Fruit fly (Drosophila melanogaster): ENCODE results near the gene CG31279.

The CG31279 gene

dm6 chr3R:16442937-16443336, 12.5 kb downstream of the CG31279 start, which contains the start of the genes Ttc1 and CG14882 (continued):
- TF ChIP-seq ara (GFP tag; IDR thresholded peaks at IDR 0.05) (peak; percentile 66), Lim3 (GFP tag; IDR thresholded peaks at IDR 0.05) (peak; percentile 68; the same call in 1 of the 2 replicates), CG8359 (GFP tag; optimal IDR thresholded peaks at IDR 0.05; ENCODE audit: borderline replicate concordance) (no peak), ems (GFP tag; optimal IDR thresholded peaks at IDR 0.05) (peak; percentile 73), Nf-YC (tag; optimal IDR thresholded peaks at IDR 0.05) (peak; percentile 50), CG13775 (GFP tag; optimal IDR thresholded peaks at IDR 0.05) (peak; percentile 85), zf30C (GFP tag; optimal IDR thresholded peaks at IDR 0.05) (no peak), CG1792 (GFP tag; optimal IDR thresholded peaks at IDR 0.05) (peak; percentile 45), CG31365 (tag; optimal IDR thresholded peaks at IDR 0.05) (no peak), Nf-YB (GFP tag; optimal IDR thresholded peaks at IDR 0.05) (peak; percentile 59), CG16813 (GFP tag; IDR thresholded peaks at IDR 0.05; ENCODE audit: partially characterized antibody) (peak; percentile 43; the same call in 2 of the 3 replicates), fu2 (GFP tag; optimal IDR thresholded peaks at IDR 0.05) (peak; percentile 84), CG11398 (GFP tag; optimal IDR thresholded peaks at IDR 0.05) (peak; percentile 49), pum (GFP tag; optimal IDR thresholded peaks at IDR 0.05) (peak; percentile 85), chif (GFP tag; optimal IDR thresholded peaks at IDR 0.05) (peak; percentile 62 to 85), Camta (GFP tag; optimal IDR thresholded peaks at IDR 0.05) (peak; percentile 79), CG1024 (GFP tag; IDR thresholded peaks at IDR 0.05) (peak; percentile 12; the same call in 1 of the 2 replicates), CG4617 (GFP tag; optimal IDR thresholded peaks at IDR 0.05; ENCODE audit: borderline replicate concordance) (peak; percentile 69), ab (GFP tag; optimal IDR thresholded peaks at IDR 0.05) (peak; percentile 32), Dbx (GFP tag; IDR thresholded peaks at IDR 0.05) (peak; percentile 77; the same call in 2 of the 3 replicates), stc (GFP tag; IDR thresholded peaks at IDR 0.05) (peak; percentile 76), Stat92E (GFP tag; optimal IDR thresholded peaks at IDR 0.05) (peak in 1 of 3 experiments; percentile 17), CG43689 (GFP tag; IDR thresholded peaks at IDR 0.05) (peak; percentile 77), sim (GFP tag; IDR thresholded peaks at IDR 0.05) (peak; percentile 47; the same call in 1 of the 2 replicates), CG6175 (GFP tag; IDR thresholded peaks at IDR 0.05) (peak; percentile 67; the same call in 1 of the 3 replicates), Atf-2 (GFP tag; optimal IDR thresholded peaks at IDR 0.05) (peak; percentile 77), CG17385 (GFP tag; optimal IDR thresholded peaks at IDR 0.05) (peak; percentile 84), pb (GFP tag; optimal IDR thresholded peaks at IDR 0.05) (no peak), tap (tag; optimal IDR thresholded peaks at IDR 0.05) (no peak), CG7372 (GFP tag; IDR thresholded peaks at IDR 0.05) (peak; percentile 72), Sry-δ (GFP tag; optimal IDR thresholded peaks at IDR 0.05) (peak; percentile 49), CG33557 (GFP tag; optimal IDR thresholded peaks at IDR 0.05) (peak; percentile 66), CG7271 (tag; optimal IDR thresholded peaks at IDR 0.05) (no peak), tio (GFP tag; optimal IDR thresholded peaks at IDR 0.05) (no peak), CG10462 (GFP tag; optimal IDR thresholded peaks at IDR 0.05) (peak; percentile 87), Mad (GFP tag; optimal IDR thresholded peaks at IDR 0.05) (peak; percentile 86), CG17328 (GFP tag; IDR thresholded peaks at IDR 0.05) (peak; percentile 94), Hr78 (GFP tag; optimal IDR thresholded peaks at IDR 0.05) (no peak), CHES-1-like (GFP tag; optimal IDR thresholded peaks at IDR 0.05) (peak; percentile 88), cad (GFP tag; optimal IDR thresholded peaks at IDR 0.05) (no peak), lab (GFP tag; optimal IDR thresholded peaks at IDR 0.05) (no peak), CG6765 (GFP tag; optimal IDR thresholded peaks at IDR 0.05) (peak; percentile 58), CrebB (tag; optimal IDR thresholded peaks at IDR 0.05) (peak; percentile 44), Sry-β (GFP tag; optimal IDR thresholded peaks at IDR 0.05) (peak; percentile 33), maf-S (GFP tag; optimal IDR thresholded peaks at IDR 0.05) (peak; percentile 81), Fer3 (tag; optimal IDR thresholded peaks at IDR 0.05) (peak; percentile 76), ato (GFP tag; IDR thresholded peaks at IDR 0.05; ENCODE audit: partially characterized antibody) (no peak; the same call in 1 of the 2 replicates), CG8765 (GFP tag; IDR thresholded peaks at IDR 0.05) (no peak), MESR4 (GFP tag; optimal IDR thresholded peaks at IDR 0.05) (peak; percentile 24), E2f1 (GFP tag; IDR thresholded peaks at IDR 0.05) (peak; percentile 70), br (optimal IDR thresholded peaks at IDR 0.05) (no peak)

Data from whole organism, embryonic.